Worm (Caenorhabditis elegans) whole organism, late embryonic: ENCODE data around the gene rig-3.

ENCODE experiments used
- K02D7.2 ChIP-seq: sonication (generic microtip); optimal IDR thresholded peaks from 2 replicates; lab custom pipeline; 2017; ENCODE audit warnings: mild to moderate bottlenecking, missing genetic modification characterization, missing compliant biosample characterization
- ama-1 ChIP-seq: fragments of 150-350 bp; optimal IDR thresholded peaks from 2 replicates; lab custom pipeline; 2014
- fkh-10 ChIP-seq: fragments of 150-350 bp; optimal IDR thresholded peaks from 2 replicates; lab custom pipeline; 2014; ENCODE audit warnings: missing biosample characterization, missing genetic modification reagents, missing genetic modification characterization
- mec-3 ChIP-seq: sonication (generic microtip); optimal IDR thresholded peaks from 2 replicates; lab custom pipeline; 2016; ENCODE audit warnings: borderline replicate concordance, missing genetic modification characterization, missing compliant biosample characterization
- pha-2 ChIP-seq: sonication (generic microtip); optimal IDR thresholded peaks from 2 replicates; lab custom pipeline; 2017; ENCODE audit warnings: mild to moderate bottlenecking, missing genetic modification characterization, missing compliant biosample characterization
- pha-4 ChIP-seq: fragments of 150-350 bp; optimal IDR thresholded peaks from 2 replicates; lab custom pipeline; 2018; ENCODE audit warnings: missing biosample characterization, missing genetic modification reagents, missing genetic modification characterization
- ref-2 ChIP-seq: sonication (generic microtip); optimal IDR thresholded peaks from 2 replicates; lab custom pipeline; 2016; ENCODE audit warnings: missing genetic modification characterization, missing compliant biosample characterization

DNA sequence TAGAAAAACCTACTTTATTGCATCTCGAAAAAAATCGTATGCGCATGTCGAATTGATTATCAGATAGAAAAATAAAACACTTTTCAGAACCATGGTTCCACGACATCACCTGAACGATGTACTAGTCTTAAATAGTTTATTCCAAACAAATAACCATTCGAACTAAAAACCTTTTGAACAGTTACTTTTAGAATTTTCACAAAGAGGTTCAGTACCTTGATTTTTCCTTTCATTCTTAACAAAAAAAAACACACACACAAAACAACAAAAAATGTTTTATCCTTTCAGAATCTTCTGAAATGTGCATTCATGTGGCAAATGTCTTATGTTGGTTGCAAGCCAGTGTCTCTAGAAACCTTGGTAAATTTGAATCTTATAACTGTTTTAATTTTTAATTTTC is 21.3 kb downstream of the rig-3 start, which contains the start of gene F41C6.4:
- TF ChIP-seq fkh-10 = no peak
- no peak for TF ChIP-seq K02D7.2
- no peak for TF ChIP-seq pha-2 (tag; lab: Kevin White, UChicago)
- no peak for TF ChIP-seq pha-4 (tag; lab: Kevin White, UChicago)
- no peak for TF ChIP-seq mec-3 (tag; lab: Kevin White, UChicago)
- TF ChIP-seq ama-1 (lab: Kevin White, UChicago) = no peak
- TF ChIP-seq ref-2 (tag; lab: Kevin White, UChicago) = no peak
